Fruit fly (Drosophila melanogaster) whole organism, embryonic: Measurements from ENCODE around the gene Pde11.

Source experiments
- B-H1 ChIP-seq: fragments of 200-800 bp; sonication (Bioruptor generic); IDR thresholded peaks from 3 replicates; pipeline ENCODE4 v1.3.6; 2022; ENCODE audit warnings: missing biosample characterization, missing genetic modification characterization
- CG10565 ChIP-seq: fragments of 200-800 bp; sonication (Bioruptor generic); optimal IDR thresholded peaks from 3 replicates; lab custom pipeline; 2016; ENCODE audit warnings: missing biosample characterization, mild to moderate bottlenecking, missing genetic modification characterization
- CG11456 ChIP-seq: fragments of 200-800 bp; sonication (Bioruptor generic); IDR thresholded peaks from 3 replicates; pipeline ENCODE4 v1.3.6; 2022; ENCODE audit warnings: missing biosample characterization, missing genetic modification characterization
- CG12071 ChIP-seq: fragments of 200-800 bp; sonication (Bioruptor generic); optimal IDR thresholded peaks from 3 replicates; lab custom pipeline; 2018; ENCODE audit warnings: missing biosample characterization, mild to moderate bottlenecking, missing genetic modification characterization
- CG12659 ChIP-seq: fragments of 200-800 bp; sonication (Bioruptor generic); optimal IDR thresholded peaks from 3 replicates; lab custom pipeline; 2017; ENCODE audit warnings: mild to moderate bottlenecking, missing biosample characterization, missing genetic modification reagents, missing genetic modification characterization
- CG13287 ChIP-seq: fragments of 200-800 bp; sonication (Bioruptor generic); IDR thresholded peaks from 2 replicates; pipeline ENCODE4 v1.3.6; 2022; ENCODE audit warnings: missing biosample characterization, missing genetic modification characterization; ENCODE audit not compliant: partially characterized antibody
- CG13296 ChIP-seq: fragments of 200-800 bp; sonication (Bioruptor generic); optimal IDR thresholded peaks from 3 replicates; lab custom pipeline; 2018; ENCODE audit warnings: missing biosample characterization, mild to moderate bottlenecking, missing genetic modification characterization
- CG15073 ChIP-seq: fragments of 200-800 bp; sonication (Bioruptor generic); optimal IDR thresholded peaks from 2 replicates; lab custom pipeline; 2016; ENCODE audit warnings: missing biosample characterization, missing genetic modification characterization
- CG1602 ChIP-seq: fragments of 200-800 bp; sonication (Bioruptor generic); optimal IDR thresholded peaks from 3 replicates; lab custom pipeline; 2016; ENCODE audit warnings: missing biosample characterization, missing genetic modification characterization
- CG16813 ChIP-seq: fragments of 200-800 bp; sonication (Bioruptor generic); IDR thresholded peaks from 3 replicates; pipeline ENCODE4 v1.3.6; 2022; ENCODE audit warnings: missing biosample characterization, missing genetic modification characterization; ENCODE audit not compliant: partially characterized antibody
- CG2889 ChIP-seq: fragments of 200-800 bp; sonication (Bioruptor generic); IDR thresholded peaks from 3 replicates; pipeline ENCODE4 v1.3.6; 2022; ENCODE audit warnings: missing biosample characterization, missing genetic modification characterization
- CG4282 ChIP-seq: fragments of 200-800 bp; sonication (Bioruptor generic); optimal IDR thresholded peaks from 2 replicates; lab custom pipeline; 2016; ENCODE audit warnings: missing biosample characterization, missing genetic modification characterization
- CG5953 ChIP-seq: fragments of 200-800 bp; sonication (Bioruptor generic); IDR thresholded peaks from 2 replicates; pipeline ENCODE4 v1.3.6; 2022; ENCODE audit warnings: missing biosample characterization, missing genetic modification characterization
- CG6765 ChIP-seq: fragments of 200-800 bp; sonication (Bioruptor generic); optimal IDR thresholded peaks from 3 replicates; lab custom pipeline; 2017; ENCODE audit warnings: missing biosample characterization, mild to moderate bottlenecking, missing genetic modification characterization
- CG8089 ChIP-seq: fragments of 200-800 bp; sonication (Bioruptor generic); optimal IDR thresholded peaks from 3 replicates; lab custom pipeline; 2016; ENCODE audit warnings: missing biosample characterization, missing genetic modification characterization
- CG8359 ChIP-seq: fragments of 200-800 bp; sonication (Bioruptor generic); optimal IDR thresholded peaks from 2 replicates; lab custom pipeline; 2017; ENCODE audit warnings: missing biosample characterization, mild to moderate bottlenecking, missing genetic modification characterization, borderline replicate concordance
- CG8924 ChIP-seq: fragments of 200-800 bp; optimal IDR thresholded peaks from 3 replicates; lab custom pipeline; 2019; ENCODE audit warnings: missing biosample characterization, mild to moderate bottlenecking, missing genetic modification characterization, moderate library complexity
- CG9215 ChIP-seq: fragments of 200-800 bp; sonication (Bioruptor generic); IDR thresholded peaks from 2 replicates; pipeline ENCODE4 v1.3.6; 2022; ENCODE audit warnings: missing biosample characterization, missing genetic modification characterization
- CkIIα-i1 ChIP-seq: fragments of 200-800 bp; sonication (Bioruptor generic); IDR thresholded peaks from 2 replicates; pipeline ENCODE4 v1.3.6; 2022; ENCODE audit warnings: missing biosample characterization, missing genetic modification characterization
- CoRest ChIP-seq: fragments of 200-800 bp; sonication (Bioruptor generic); optimal IDR thresholded peaks from 3 replicates; lab custom pipeline; 2018; ENCODE audit warnings: missing biosample characterization, mild to moderate bottlenecking, missing genetic modification characterization, moderate library complexity
- D19B ChIP-seq: fragments of 200-800 bp; sonication (Bioruptor generic); optimal IDR thresholded peaks from 2 replicates; lab custom pipeline; 2017; ENCODE audit warnings: missing biosample characterization, mild to moderate bottlenecking, missing genetic modification characterization
- MTF-1 ChIP-seq: fragments of 200-800 bp; sonication (Bioruptor generic); optimal IDR thresholded peaks from 2 replicates; lab custom pipeline; 2018; ENCODE audit warnings: missing biosample characterization, mild to moderate bottlenecking, missing genetic modification characterization, borderline replicate concordance
- Med ChIP-seq: fragments of 200-800 bp; sonication (Bioruptor generic); peaks from one replicate; lab custom pipeline; 2016; ENCODE audit warnings: missing biosample characterization, missing genetic modification characterization, mild to moderate bottlenecking, inconsistent platforms, moderate library complexity
- Rx ChIP-seq: fragments of 200-800 bp; sonication (Bioruptor generic); IDR thresholded peaks from 2 replicates; pipeline ENCODE4 v1.3.6; 2022; ENCODE audit warnings: missing biosample characterization, missing genetic modification characterization
- Scr ChIP-seq: fragments of 200-800 bp; sonication (Bioruptor generic); IDR thresholded peaks from 2 replicates; pipeline ENCODE4 v1.3.6; 2022; ENCODE audit warnings: missing biosample characterization, missing genetic modification characterization; ENCODE audit not compliant: partially characterized antibody
- Stat92E ChIP-seq, 3 experiments: fragments of >200 bp in 2 of 3; fragments of 200-800 bp in 1 of 3; sonication (Bioruptor generic) in 1 of 3; optimal IDR thresholded peaks; 2 replicates each; lab custom pipeline; 2017 to 2019; ENCODE audit warnings: missing biosample characterization in 3 of 3, missing genetic modification characterization in 3 of 3, mild to moderate bottlenecking in 1 of 3, moderate library complexity in 1 of 3
- Usf ChIP-seq: fragments of 200-800 bp; sonication (Bioruptor generic); optimal IDR thresholded peaks from 2 replicates; lab custom pipeline; 2017; ENCODE audit warnings: missing genotype, missing biosample characterization, missing genetic modification characterization
- Xrp1 ChIP-seq: fragments of 200-800 bp; sonication (Bioruptor generic); IDR thresholded peaks from 2 replicates; pipeline ENCODE4 v1.3.6; 2022; ENCODE audit warnings: missing biosample characterization, missing genetic modification characterization
- aop ChIP-seq: fragments of 200-800 bp; sonication (Bioruptor generic); IDR thresholded peaks from 2 replicates; pipeline ENCODE4 v1.3.6; 2022; ENCODE audit warnings: missing biosample characterization, missing genetic modification characterization
- bbx ChIP-seq: fragments of 200-800 bp; sonication (Bioruptor generic); IDR thresholded peaks from 2 replicates; pipeline ENCODE4 v1.3.6; 2022; ENCODE audit warnings: missing biosample characterization, missing genetic modification characterization; ENCODE audit not compliant: partially characterized antibody
- ci ChIP-seq: fragments of 200-800 bp; sonication (Bioruptor generic); IDR thresholded peaks from 3 replicates; pipeline ENCODE4 v1.3.6; 2022; ENCODE audit warnings: missing biosample characterization, missing genetic modification characterization
- corto ChIP-seq: fragments of 200-800 bp; sonication (Bioruptor generic); optimal IDR thresholded peaks from 2 replicates; lab custom pipeline; 2016; ENCODE audit warnings: missing biosample characterization, mild to moderate bottlenecking, missing genetic modification characterization, moderate library complexity
- disco-r ChIP-seq: fragments of 200-800 bp; sonication (Bioruptor generic); optimal IDR thresholded peaks from 2 replicates; lab custom pipeline; 2016; ENCODE audit warnings: missing biosample characterization, missing genetic modification characterization
- fd96Cb ChIP-seq: fragments of 200-800 bp; sonication (Bioruptor generic); optimal IDR thresholded peaks from 2 replicates; lab custom pipeline; 2018; ENCODE audit warnings: missing biosample characterization, mild to moderate bottlenecking, missing genetic modification characterization, moderate library complexity
- fu2 ChIP-seq: fragments of 200-800 bp; sonication (Bioruptor generic); optimal IDR thresholded peaks from 2 replicates; lab custom pipeline; 2016; ENCODE audit warnings: missing biosample characterization, missing genetic modification characterization
- gcm2 ChIP-seq: fragments of 200-800 bp; sonication (Bioruptor generic); optimal IDR thresholded peaks from 2 replicates; lab custom pipeline; 2016; ENCODE audit warnings: missing biosample characterization, missing genetic modification characterization
- grau ChIP-seq: fragments of 200-800 bp; optimal IDR thresholded peaks from 3 replicates; lab custom pipeline; 2019; ENCODE audit warnings: missing biosample characterization, mild to moderate bottlenecking, missing genetic modification characterization, moderate library complexity
- grn ChIP-seq: fragments of 200-800 bp; sonication (Bioruptor generic); optimal IDR thresholded peaks from 3 replicates; lab custom pipeline; 2017; ENCODE audit warnings: missing biosample characterization, missing genetic modification characterization
- gt ChIP-seq: fragments of 200-800 bp; sonication (Bioruptor generic); IDR thresholded peaks from 2 replicates; pipeline ENCODE4 v1.3.6; 2022; ENCODE audit warnings: missing biosample characterization, missing genetic modification characterization
- ham ChIP-seq: fragments of 200-800 bp; sonication (Bioruptor generic); IDR thresholded peaks from 2 replicates; pipeline ENCODE4 v1.3.6; 2022; ENCODE audit warnings: missing biosample characterization, missing genetic modification characterization
- her ChIP-seq: fragments of 200-800 bp; sonication (Bioruptor generic); optimal IDR thresholded peaks from 2 replicates; lab custom pipeline; 2016; ENCODE audit warnings: missing biosample characterization, missing genetic modification characterization
- jigr1 ChIP-seq: fragments of 200-800 bp; sonication (Bioruptor generic); IDR thresholded peaks from 3 replicates; pipeline ENCODE4 v1.3.6; 2022; ENCODE audit warnings: missing biosample characterization, missing genetic modification characterization
- knrl ChIP-seq: fragments of 200-800 bp; sonication (Bioruptor generic); IDR thresholded peaks from 3 replicates; pipeline ENCODE4 v1.3.6; 2022; ENCODE audit warnings: missing biosample characterization, missing genetic modification characterization; ENCODE audit not compliant: partially characterized antibody
- lmd ChIP-seq: fragments of 200-800 bp; sonication (Bioruptor generic); IDR thresholded peaks from 2 replicates; pipeline ENCODE4 v1.3.6; 2022; ENCODE audit warnings: missing biosample characterization, missing genetic modification characterization
- peb ChIP-seq: fragments of 200-800 bp; sonication (Bioruptor generic); IDR thresholded peaks from 2 replicates; pipeline ENCODE4 v1.3.6; 2022; ENCODE audit warnings: missing biosample characterization, missing genetic modification characterization
- pum ChIP-seq: fragments of 200-800 bp; sonication (Bioruptor generic); optimal IDR thresholded peaks from 2 replicates; lab custom pipeline; 2016; ENCODE audit warnings: missing biosample characterization, missing genetic modification characterization
- rib ChIP-seq: fragments of 200-800 bp; sonication (Bioruptor generic); IDR thresholded peaks from 2 replicates; pipeline ENCODE4 v1.3.6; 2022; ENCODE audit warnings: missing biosample characterization, missing genetic modification characterization
- schlank ChIP-seq: fragments of 200-800 bp; sonication (Bioruptor generic); optimal IDR thresholded peaks from 2 replicates; lab custom pipeline; 2018; ENCODE audit warnings: missing biosample characterization, mild to moderate bottlenecking, missing genetic modification characterization
- sisA ChIP-seq: fragments of 200-800 bp; sonication (Bioruptor generic); IDR thresholded peaks from 2 replicates; pipeline ENCODE4 v1.3.6; 2022; ENCODE audit warnings: missing biosample characterization, missing genetic modification characterization
- yki ChIP-seq: fragments of >200 bp; optimal IDR thresholded peaks from 3 replicates; lab custom pipeline; 2018
- zf30C ChIP-seq: fragments of 200-800 bp; sonication (Bioruptor generic); optimal IDR thresholded peaks from 3 replicates; lab custom pipeline; 2018; ENCODE audit warnings: missing biosample characterization, mild to moderate bottlenecking, missing genetic modification characterization

Gene Pde11

DNA sequence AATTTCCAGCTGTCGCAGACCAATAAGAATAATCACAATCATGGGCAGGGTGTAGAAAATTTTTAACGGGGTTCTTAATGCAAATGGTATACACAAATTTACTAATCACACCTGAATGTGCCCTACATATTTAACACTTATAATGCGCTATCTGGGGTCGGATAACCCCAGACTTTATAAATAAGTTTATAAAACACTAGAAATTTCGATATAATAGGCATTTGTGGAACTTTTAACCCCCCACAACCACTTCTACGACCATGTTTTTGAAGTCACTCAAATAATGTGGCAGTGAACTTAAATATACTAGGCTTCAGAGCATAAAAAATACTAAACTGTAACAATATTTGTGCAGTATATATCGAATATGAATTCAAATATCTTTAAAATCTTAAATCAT, 14.8 kb upstream of the Pde11 start, which contains the start of gene CG10413 (continued):
- TF ChIP-seq Scr (GFP tag; lab: Robert Waterston, UW) (peak; percentile 60), CG8359 (peak; percentile 91), B-H1 (GFP tag; lab: Robert Waterston, UW) (peak; percentile 95), CG9215 (GFP tag; lab: Robert Waterston, UW) (peak; percentile 98), bbx (no peak), CG2889 (peak; percentile 97), sisA (GFP tag; lab: Robert Waterston, UW) (peak; percentile 98), CG1602 (peak; percentile 98), MTF-1 (GFP tag; lab: Kevin White, UChicago) (peak; percentile 94), CkIIα-i1 (GFP tag; lab: Robert Waterston, UW) (peak; percentile 63; the same call in 1 of the 2 replicates), CG12071 (GFP tag; lab: Kevin White, UChicago) (peak; percentile 97), grau (tag; lab: Kevin White, UChicago) (peak; percentile 98), fd96Cb (peak; percentile 96), schlank (tag; lab: Kevin White, UChicago) (peak; percentile 97), peb (GFP tag; lab: Robert Waterston, UW) (peak; percentile 95), Med (peak; percentile 100), ham (GFP tag; lab: Robert Waterston, UW) (peak; percentile 94), rib (GFP tag; lab: Robert Waterston, UW) (peak; percentile 98), lmd (peak; percentile 99), CG13287 (peak; percentile 69; the same call in 1 of the 2 replicates), CG13296 (GFP tag; lab: Kevin White, UChicago) (peak; percentile 98), Stat92E (GFP tag; optimal IDR thresholded peaks at IDR 0.05; lab: Kevin White, UChicago) (peak in 1 of 3 experiments; percentile 95), fu2 (peak; percentile 98), grn (peak; percentile 74), her (peak; percentile 96), CG10565 (GFP tag; lab: Kevin White, UChicago) (peak; percentile 86), CG6765 (GFP tag; lab: Kevin White, UChicago) (peak; percentile 97), pum (GFP tag; lab: Kevin White, UChicago) (peak; percentile 98), disco-r (GFP tag; lab: Kevin White, UChicago) (peak; percentile 97), ci (GFP tag; lab: Robert Waterston, UW) (peak; percentile 98), knrl (no peak), CG12659 (GFP tag; lab: Kevin White, UChicago) (peak; percentile 99), CG4282 (GFP tag; lab: Kevin White, UChicago) (peak; percentile 94), CG8089 (GFP tag; lab: Kevin White, UChicago) (peak; percentile 96), D19B (GFP tag; lab: Kevin White, UChicago) (peak; percentile 93), yki (no peak), jigr1 (GFP tag; lab: Robert Waterston, UW) (peak; percentile 94), CG15073 (GFP tag; lab: Kevin White, UChicago) (peak; percentile 83), Usf (GFP tag; lab: Kevin White, UChicago) (peak; percentile 96), Rx (GFP tag; lab: Robert Waterston, UW) (peak; percentile 95), Xrp1 (GFP tag; lab: Robert Waterston, UW) (peak; percentile 98), CG11456 (peak; percentile 98), gcm2 (GFP tag; lab: Kevin White, UChicago) (peak; percentile 96), CG16813 (GFP tag; lab: Robert Waterston, UW) (0 out of 3 replicates have a peak, but pooled peaks have one; percentile 43), CoRest (tag; lab: Kevin White, UChicago) (peak; percentile 99), CG5953 (GFP tag; lab: Robert Waterston, UW) (peak; percentile 87), corto (GFP tag; lab: Kevin White, UChicago) (peak; percentile 96), gt (GFP tag; lab: Robert Waterston, UW) (peak; percentile 85), CG8924 (tag; lab: Kevin White, UChicago) (peak; percentile 98), aop (GFP tag; lab: Robert Waterston, UW) (peak; percentile 82), zf30C (GFP tag; lab: Kevin White, UChicago) (peak; percentile 60)
